Worm (Caenorhabditis elegans) whole organism, L3 larva: ENCODE measurements around the gene B0244.9.

Experiments
- R02D3.7 ChIP-seq: fragments of 150-350 bp; optimal IDR thresholded peaks from 2 replicates; lab custom pipeline; 2014; ENCODE audit warnings: missing biosample characterization, missing genetic modification characterization
- ZK546.5 ChIP-seq: sonication (generic microtip); optimal IDR thresholded peaks from 2 replicates; lab custom pipeline; 2017; ENCODE audit warnings: missing biosample characterization, missing genetic modification characterization
- aly-2 ChIP-seq: fragments of 150-350 bp; optimal IDR thresholded peaks from 2 replicates; lab custom pipeline; 2014; ENCODE audit warnings: missing biosample characterization, missing genetic modification characterization
- ama-1 ChIP-seq: fragments of 150-350 bp; optimal IDR thresholded peaks from 2 replicates; lab custom pipeline; 2018
- ceh-16 ChIP-seq: sonication (generic microtip); optimal IDR thresholded peaks from 2 replicates; lab custom pipeline; 2017; ENCODE audit warnings: missing biosample characterization, missing genetic modification characterization
- ceh-28 ChIP-seq: fragments of 150-350 bp; optimal IDR thresholded peaks from 2 replicates; lab custom pipeline; 2014; ENCODE audit warnings: missing biosample characterization, missing genetic modification reagents, missing genetic modification characterization
- ceh-9 ChIP-seq: sonication (generic microtip); optimal IDR thresholded peaks from 2 replicates; lab custom pipeline; 2018; ENCODE audit warnings: missing biosample characterization, missing genetic modification characterization
- egl-27 ChIP-seq: sonication (generic microtip); optimal IDR thresholded peaks from 4 replicates; lab custom pipeline; 2017; ENCODE audit warnings: missing biosample characterization, missing genetic modification reagents, missing genetic modification characterization
- egl-5 ChIP-seq: fragments of 150-350 bp; optimal IDR thresholded peaks from 2 replicates; lab custom pipeline; 2017; ENCODE audit warnings: missing biosample characterization, missing genetic modification reagents, missing genetic modification characterization, inconsistent platforms
- elt-1 ChIP-seq: fragments of 150-350 bp; optimal IDR thresholded peaks from 2 replicates; lab custom pipeline; 2014; ENCODE audit warnings: missing biosample characterization, missing genetic modification characterization
- elt-2 ChIP-seq: sonication (generic microtip); optimal IDR thresholded peaks from 2 replicates; lab custom pipeline; 2016; ENCODE audit warnings: missing genetic modification reagents, mild to moderate bottlenecking, missing genetic modification characterization, missing compliant biosample characterization
- elt-3 ChIP-seq, 3 experiments: fragments of 150-350 bp in 1 of 3; sonication (generic microtip) in 2 of 3; optimal IDR thresholded peaks; 2 replicates in 2 of 3; 4 replicates in 1 of 3; lab custom pipeline; 2014 to 2017; ENCODE audit warnings: missing biosample characterization in 3 of 3, missing genetic modification characterization in 3 of 3
- eor-1 ChIP-seq, 2 experiments: fragments of 150-350 bp; optimal IDR thresholded peaks; 2 replicates each; lab custom pipeline; 2014 to 2018; ENCODE audit warnings: missing biosample characterization in 2 of 2, missing genetic modification characterization in 2 of 2
- fkh-10 ChIP-seq: sonication (generic microtip); optimal IDR thresholded peaks from 2 replicates; lab custom pipeline; 2017; ENCODE audit warnings: missing biosample characterization, missing genetic modification reagents, missing genetic modification characterization
- fkh-2 ChIP-seq: fragments of 150-350 bp; optimal IDR thresholded peaks from 2 replicates; lab custom pipeline; 2014; ENCODE audit warnings: missing biosample characterization, missing genetic modification reagents, missing genetic modification characterization
- fos-1 ChIP-seq: fragments of 150-350 bp; optimal IDR thresholded peaks from 2 replicates; lab custom pipeline; 2014; ENCODE audit warnings: missing biosample characterization, missing genetic modification characterization
- hmg-11 ChIP-seq: sonication (generic microtip); optimal IDR thresholded peaks from 2 replicates; lab custom pipeline; 2016; ENCODE audit warnings: missing genetic modification characterization, missing compliant biosample characterization
- jun-1 ChIP-seq: fragments of 150-350 bp; optimal IDR thresholded peaks from 2 replicates; lab custom pipeline; 2014; ENCODE audit warnings: missing biosample characterization, missing genetic modification reagents, missing genetic modification characterization
- lin-15B ChIP-seq: fragments of 150-350 bp; optimal IDR thresholded peaks from 2 replicates; lab custom pipeline; 2014; ENCODE audit warnings: missing biosample characterization, missing genetic modification characterization
- lsy-12 ChIP-seq: sonication (generic microtip); optimal IDR thresholded peaks from 2 replicates; lab custom pipeline; 2016; ENCODE audit warnings: mild to moderate bottlenecking, missing genetic modification characterization, missing compliant biosample characterization
- mdl-1 ChIP-seq: fragments of 150-350 bp; optimal IDR thresholded peaks from 2 replicates; lab custom pipeline; 2014; ENCODE audit warnings: missing biosample characterization, missing genetic modification characterization
- mml-1 ChIP-seq: fragments of 150-350 bp; sonication (generic microtip); optimal IDR thresholded peaks from 3 replicates; lab custom pipeline; 2014; ENCODE audit warnings: missing biosample characterization, missing genetic modification characterization
- nhr-11 ChIP-seq: fragments of 150-350 bp; optimal IDR thresholded peaks from 2 replicates; lab custom pipeline; 2014; ENCODE audit warnings: missing biosample characterization, missing genetic modification characterization
- nhr-12 ChIP-seq: fragments of 150-350 bp; optimal IDR thresholded peaks from 2 replicates; lab custom pipeline; 2014; ENCODE audit warnings: missing biosample characterization, missing genetic modification characterization
- nhr-23 ChIP-seq: fragments of 150-350 bp; optimal IDR thresholded peaks from 2 replicates; lab custom pipeline; 2014; ENCODE audit warnings: missing biosample characterization, missing genetic modification reagents, missing genetic modification characterization
- nhr-237 ChIP-seq: fragments of 150-350 bp; optimal IDR thresholded peaks from 2 replicates; lab custom pipeline; 2014; ENCODE audit warnings: missing biosample characterization, missing genetic modification characterization
- nhr-25 ChIP-seq: sonication (generic microtip); optimal IDR thresholded peaks from 2 replicates; lab custom pipeline; 2017; ENCODE audit warnings: missing biosample characterization, missing genetic modification characterization
- nhr-43 ChIP-seq: sonication (generic microtip); optimal IDR thresholded peaks from 2 replicates; lab custom pipeline; 2016; ENCODE audit warnings: mild to moderate bottlenecking, missing genetic modification characterization, missing compliant biosample characterization; ENCODE audit not compliant: poor library complexity, severe bottlenecking
- nhr-67 ChIP-seq: fragments of 150-350 bp; optimal IDR thresholded peaks from 2 replicates; lab custom pipeline; 2014; ENCODE audit warnings: missing biosample characterization, missing genetic modification characterization
- nhr-77 ChIP-seq: fragments of 150-350 bp; optimal IDR thresholded peaks from 2 replicates; lab custom pipeline; 2014; ENCODE audit warnings: missing biosample characterization, missing genetic modification characterization
- pha-4 ChIP-seq: fragments of 150-350 bp; optimal IDR thresholded peaks from 2 replicates; lab custom pipeline; 2014; ENCODE audit warnings: missing biosample characterization, missing genetic modification reagents, missing genetic modification characterization
- pqm-1 ChIP-seq: fragments of 150-350 bp; optimal IDR thresholded peaks from 2 replicates; lab custom pipeline; 2017; ENCODE audit warnings: missing biosample characterization, missing genetic modification characterization, inconsistent platforms
- sea-2 ChIP-seq: fragments of 150-350 bp; sonication (generic microtip); optimal IDR thresholded peaks from 4 replicates; lab custom pipeline; 2014; ENCODE audit warnings: missing biosample characterization, missing genetic modification reagents, missing genetic modification characterization
- snpc-4 ChIP-seq: fragments of 150-350 bp; optimal IDR thresholded peaks from 2 replicates; lab custom pipeline; 2014; ENCODE audit warnings: missing biosample characterization, missing genetic modification characterization
- tbx-2 ChIP-seq: sonication (generic microtip); optimal IDR thresholded peaks from 2 replicates; lab custom pipeline; 2016; ENCODE audit warnings: mild to moderate bottlenecking, missing genetic modification characterization, missing compliant biosample characterization
- unc-62 ChIP-seq: fragments of 150-350 bp; sonication (generic microtip); optimal IDR thresholded peaks from 4 replicates; lab custom pipeline; 2014; ENCODE audit warnings: missing biosample characterization, missing genetic modification reagents, missing genetic modification characterization
- ztf-11 ChIP-seq: fragments of 150-350 bp; optimal IDR thresholded peaks from 2 replicates; lab custom pipeline; 2014; ENCODE audit warnings: missing biosample characterization, missing genetic modification characterization
- ztf-4 ChIP-seq: fragments of 150-350 bp; optimal IDR thresholded peaks from 2 replicates; lab custom pipeline; 2014; ENCODE audit warnings: missing biosample characterization, missing genetic modification characterization

Gene B0244.9

DNA sequence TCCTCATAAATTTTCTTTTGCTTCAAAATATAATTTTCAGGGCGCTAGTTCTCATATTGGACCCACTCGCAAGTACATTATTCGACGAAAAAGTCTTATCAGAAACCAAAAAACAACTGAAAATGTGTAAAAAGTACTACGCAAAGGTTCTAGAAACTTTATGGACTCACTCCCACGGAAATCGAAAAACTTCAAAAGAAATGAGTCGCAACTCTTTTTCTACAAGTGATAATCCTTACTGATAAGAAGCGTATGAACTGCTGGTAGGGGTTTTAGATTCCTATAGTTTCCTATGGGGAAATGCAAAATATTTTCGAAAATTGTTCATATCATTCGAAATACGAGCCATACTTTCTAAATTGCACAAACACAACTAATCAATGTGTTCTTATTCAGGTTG, 13.7 kb upstream of the B0244.9 start, which contains the start of gene B0244.5:
Gene B0244.5 (plus strand): TSS at position 301 of the 400 bp plus-strand sequence.
- peak; percentile 15 for TF ChIP-seq elt-2 (tag; lab: Kevin White, UChicago)
- TF ChIP-seq egl-27 (tag; lab: Kevin White, UChicago): no peak

DNA sequence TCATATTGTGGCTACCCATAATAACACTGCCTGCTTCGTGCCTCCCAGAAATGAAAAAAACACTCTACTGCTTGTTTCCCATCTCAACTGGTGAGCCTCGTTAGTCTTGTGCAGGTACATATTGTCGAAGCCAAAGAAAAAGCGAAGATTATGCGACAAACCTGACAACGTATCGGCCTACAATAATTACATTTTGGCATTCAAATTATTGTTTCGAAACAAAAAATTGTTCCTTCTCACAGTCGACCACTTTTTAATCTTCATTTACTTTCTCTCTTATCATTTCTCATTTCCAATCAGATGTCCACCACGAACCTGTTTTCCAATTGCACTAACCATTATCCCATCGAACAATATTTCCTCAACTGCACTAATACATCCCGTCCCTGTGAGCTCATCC, 12.3 kb upstream of the B0244.9 start, which contains the start of gene B0244.15:
Gene B0244.15 (plus strand): TSS at position 301 of the 400 bp plus-strand sequence.
- TF ChIP-seq nhr-25 (tag; lab: Kevin White, UChicago): no peak
- TF ChIP-seq ZK546.5 (tag; lab: Kevin White, UChicago): no peak
- TF ChIP-seq nhr-23: no peak
- TF ChIP-seq mml-1 (tag; lab: Kevin White, UChicago): no peak
- TF ChIP-seq ceh-16 (tag; lab: Kevin White, UChicago): no peak
- no peak for TF ChIP-seq jun-1 (tag; lab: Kevin White, UChicago)
- TF ChIP-seq ama-1 (lab: Kevin White, UChicago): no peak
- TF ChIP-seq ztf-4: no peak
- TF ChIP-seq mdl-1: no peak
- TF ChIP-seq R02D3.7 (tag; lab: Kevin White, UChicago): no peak
- no peak for TF ChIP-seq nhr-77
- TF ChIP-seq aly-2: no peak
- TF ChIP-seq lin-15B (tag; lab: Kevin White, UChicago): no peak
- TF ChIP-seq elt-2 (tag; lab: Kevin White, UChicago): no peak

DNA sequence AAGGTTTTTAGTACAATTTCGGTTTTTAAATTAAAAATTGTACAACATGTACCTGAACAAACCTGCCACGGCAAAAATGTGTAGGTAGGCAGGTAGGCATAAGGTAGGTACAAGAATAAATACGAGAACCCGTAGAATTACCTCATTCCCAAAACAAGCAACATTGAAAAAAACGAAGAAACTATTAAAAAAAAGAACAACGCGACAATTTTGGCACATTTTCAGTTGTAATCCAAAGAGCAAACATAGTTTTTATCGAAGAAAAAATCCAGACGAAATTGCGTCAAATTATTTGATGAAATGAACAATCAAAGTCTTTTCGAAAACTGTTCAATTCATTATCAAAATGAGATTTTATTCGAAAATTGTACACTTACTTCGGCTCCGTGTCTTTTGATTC, 9.8 kb upstream of the B0244.9 start, which contains the start of gene B0244.16:
Gene B0244.16 (plus strand): TSS at position 301 of the 400 bp plus-strand sequence.
- TF ChIP-seq elt-2 (tag; lab: Kevin White, UChicago) (no peak), tbx-2 (no peak), fos-1 (no peak), elt-3 (tag; optimal IDR thresholded peaks at IDR 0.05; lab: Kevin White, UChicago) (no peak), eor-1 (tag; optimal IDR thresholded peaks at IDR 0.05; lab: Kevin White, UChicago) (no peak), ceh-9 (tag; lab: Kevin White, UChicago) (no peak), jun-1 (tag; lab: Kevin White, UChicago) (no peak), mdl-1 (no peak), nhr-12 (tag; lab: Kevin White, UChicago) (no peak), nhr-67 (no peak), lsy-12 (no peak), hmg-11 (no peak), pha-4 (no peak), mml-1 (tag; lab: Kevin White, UChicago) (no peak), egl-5 (tag; lab: Kevin White, UChicago) (no peak), nhr-11 (no peak), pqm-1 (tag; lab: Kevin White, UChicago) (no peak), R02D3.7 (tag; lab: Kevin White, UChicago) (no peak), ztf-4 (no peak)
- TF ChIP-seq, all 47 proteins: peak for 0

DNA sequence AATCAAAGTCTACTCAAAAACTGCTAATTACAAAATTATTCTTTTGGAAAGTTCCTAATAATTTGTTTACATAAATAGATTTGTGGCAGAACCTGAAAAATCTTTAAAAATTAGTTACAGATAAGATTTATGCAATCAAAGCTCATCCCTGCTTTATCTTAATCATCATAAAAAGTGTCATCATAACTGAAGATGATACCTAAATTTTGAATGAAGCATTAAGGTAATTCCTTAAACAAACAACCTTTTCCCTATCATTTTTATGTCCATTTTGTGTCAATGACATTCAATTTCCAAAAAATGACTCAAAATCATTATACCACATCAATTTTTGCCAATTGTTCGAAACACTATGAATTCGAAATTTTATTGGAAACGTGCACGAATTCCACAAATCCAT, 6.9 kb upstream of the B0244.9 start, which contains the start of gene B0244.6:
Gene B0244.6 (plus strand): TSS at position 301 of the 400 bp plus-strand sequence.
- TF ChIP-seq pqm-1 (tag; lab: Kevin White, UChicago) (no peak), snpc-4 (no peak), elt-2 (tag; lab: Kevin White, UChicago) (peak; percentile 21), nhr-237 (tag; lab: Kevin White, UChicago) (no peak), ama-1 (lab: Kevin White, UChicago) (no peak), ztf-11 (tag; lab: Kevin White, UChicago) (no peak), ztf-4 (no peak)

DNA sequence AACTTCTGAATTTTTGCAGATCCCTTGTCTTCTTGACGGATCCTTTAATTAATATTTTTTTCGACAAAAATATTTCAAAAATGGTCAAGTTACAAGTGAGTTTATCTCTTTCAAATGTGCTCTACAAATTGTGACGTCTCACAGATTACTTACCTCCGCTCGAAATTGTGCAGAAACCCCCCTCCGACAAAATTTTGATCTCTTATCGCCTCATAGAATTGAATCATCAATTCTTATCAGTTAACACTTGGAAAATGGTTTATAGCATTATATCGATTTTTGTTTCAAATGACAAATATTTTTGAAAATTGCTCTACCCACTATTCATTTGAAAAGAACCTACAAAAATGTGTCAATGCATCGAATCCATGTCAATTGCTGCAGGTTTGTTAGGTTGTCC, 4.1 kb upstream of the B0244.9 start, which contains the start of gene B0244.10:
Gene B0244.10 (plus strand): TSS at position 254 of the 400 bp plus-strand sequence.
- no peak for TF ChIP-seq fkh-10 (GFP tag; lab: Kevin White, UChicago)
- TF ChIP-seq unc-62: no peak
- no peak for TF ChIP-seq nhr-43 (tag; lab: Kevin White, UChicago)
- TF ChIP-seq R02D3.7 (tag; lab: Kevin White, UChicago): no peak
- no peak for TF ChIP-seq sea-2
- no peak for TF ChIP-seq egl-5 (tag; lab: Kevin White, UChicago)
- no peak for TF ChIP-seq fos-1
- TF ChIP-seq ZK546.5 (tag; lab: Kevin White, UChicago): no peak
- peak; percentile 79 for TF ChIP-seq pqm-1 (tag; lab: Kevin White, UChicago)
- TF ChIP-seq lin-15B (tag; lab: Kevin White, UChicago): no peak
- TF ChIP-seq nhr-25 (tag; lab: Kevin White, UChicago): no peak
- TF ChIP-seq nhr-67: no peak
- no peak for TF ChIP-seq elt-1
- TF ChIP-seq nhr-12 (tag; lab: Kevin White, UChicago): no peak
- TF ChIP-seq ztf-4: no peak
- peak; percentile 4 for TF ChIP-seq jun-1 (tag; lab: Kevin White, UChicago)
- TF ChIP-seq nhr-23: no peak
- TF ChIP-seq ceh-9 (tag; lab: Kevin White, UChicago): no peak
- no peak for TF ChIP-seq nhr-11
- peak; percentile 1 for TF ChIP-seq ceh-28 (tag; lab: Kevin White, UChicago)
- TF ChIP-seq egl-27 (tag; lab: Kevin White, UChicago): no peak
- TF ChIP-seq mdl-1: no peak
- no peak for TF ChIP-seq elt-3 (tag; optimal IDR thresholded peaks at IDR 0.05; lab: Kevin White, UChicago)
- no peak for TF ChIP-seq fkh-2 (tag; lab: Kevin White, UChicago)
- peak; percentile 85 for TF ChIP-seq elt-2 (tag; lab: Kevin White, UChicago)
- TF ChIP-seq, all 47 proteins: peak for 4
